Worm (Caenorhabditis elegans) whole organism, L4/young adult: ENCODE results near the gene R04D3.3.

Experiments
- dao-5 ChIP-seq: sonication (generic microtip); optimal IDR thresholded peaks from 2 replicates; lab custom pipeline; 2016; ENCODE audit warnings: missing genotype, missing genetic modification characterization, moderate library complexity, missing compliant biosample characterization
- him-1 ChIP-seq: sonication (generic microtip); optimal IDR thresholded peaks from 2 replicates; lab custom pipeline; 2016; ENCODE audit warnings: missing genotype, missing genetic modification reagents, missing genetic modification characterization, missing compliant biosample characterization

- TF ChIP-seq him-1 (tag; lab: Kevin White, UChicago) (no peak), dao-5 (tag; lab: Kevin White, UChicago) (no peak)
Measured at ce11 chrX:13251914-13252434, 38.5 kb downstream of the R04D3.3 start, which contains the start of gene nhr-32.
